Worm (Caenorhabditis elegans) whole organism, midembryonic: ENCODE results near the gene C46A5.6.

Experiments used
- cog-1 ChIP-seq: sonication (generic microtip); optimal IDR thresholded peaks from 2 replicates; lab custom pipeline; 2016; ENCODE audit warnings: missing genetic modification characterization, missing compliant biosample characterization
- flt-1 ChIP-seq: fragments of 200-800 bp; sonication (Bioruptor generic); IDR thresholded peaks from 2 replicates; pipeline ENCODE4 v1.3.6; 2022; ENCODE audit warnings: missing genetic modification characterization, missing compliant biosample characterization
- med-1 ChIP-seq: sonication (generic microtip); optimal IDR thresholded peaks from 2 replicates; lab custom pipeline; 2017; ENCODE audit warnings: missing genetic modification characterization, mild to moderate bottlenecking, missing compliant biosample characterization, antibody characterized with exemption, missing genetic modification reagents; ENCODE audit not compliant: insufficient read depth
- ref-1 ChIP-seq: fragments of 200-800 bp; sonication (Bioruptor generic); conservative IDR thresholded peaks from 2 replicates; pipeline ENCODE4 v1.3.6; 2022; ENCODE audit warnings: missing genetic modification reagents, missing genetic modification characterization, missing compliant biosample characterization
- ztf-29 ChIP-seq: fragments of 200-800 bp; sonication (Bioruptor generic); IDR thresholded peaks from 2 replicates; pipeline ENCODE4 v1.3.6; 2022; ENCODE audit warnings: missing genetic modification reagents, missing genetic modification characterization, missing compliant biosample characterization

DNA sequence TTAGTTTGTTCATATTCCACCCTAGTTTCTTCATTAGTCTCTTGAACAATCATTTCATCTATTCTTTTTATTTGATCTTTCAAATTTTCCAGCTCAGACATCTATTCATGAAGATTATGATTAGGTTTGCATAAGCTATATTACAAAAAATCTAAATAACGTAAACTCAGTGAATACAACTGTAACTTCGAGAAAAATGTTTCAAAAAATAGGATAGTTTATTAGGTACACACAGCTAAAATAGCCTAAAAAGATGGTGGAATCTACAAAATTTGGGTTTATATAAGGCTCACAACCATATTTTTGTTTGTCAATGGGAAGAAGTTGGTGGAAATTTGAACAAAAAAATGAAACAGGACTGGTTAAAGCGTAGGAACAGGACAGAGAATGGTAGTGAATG lies 49.1 kb upstream of the C46A5.6 start, which contains the start of gene zgpa-1:
- TF ChIP-seq cog-1 (tag; lab: Kevin White, UChicago) (no peak), flt-1 (GFP tag; lab: Robert Waterston, UW) (no peak), ztf-29 (GFP tag; lab: Robert Waterston, UW) (no peak), ref-1 (no peak), med-1 (GFP tag; lab: Kevin White, UChicago) (no peak)
